Worm (Caenorhabditis elegans) whole organism, late embryonic: ENCODE results near the gene Y22D7AL.10.

Source experiments
- elt-2 ChIP-seq: sonication (generic microtip); optimal IDR thresholded peaks from 2 replicates; lab custom pipeline; 2016; ENCODE audit warnings: missing genetic modification reagents, missing genetic modification characterization, missing compliant biosample characterization
- ets-4 ChIP-seq: sonication (generic microtip); optimal IDR thresholded peaks from 2 replicates; lab custom pipeline; 2016; ENCODE audit warnings: missing genetic modification characterization, missing compliant biosample characterization
- tbx-2 ChIP-seq: sonication (generic microtip); optimal IDR thresholded peaks from 2 replicates; lab custom pipeline; 2016; ENCODE audit warnings: missing genetic modification characterization, missing compliant biosample characterization

ce11 chrIII:1638345-1638744 is 19.6 kb upstream of the Y22D7AL.10 start:
- TF ChIP-seq ets-4 (tag; lab: Kevin White, UChicago) (no peak), tbx-2 (tag; lab: Kevin White, UChicago) (no peak), elt-2 (tag; lab: Kevin White, UChicago) (no peak)
